Fruit fly (Drosophila melanogaster): ENCODE results near the gene Tengl3.

- TF ChIP-seq CG8478 (optimal IDR thresholded peaks at IDR 0.05) (no peak), CTCF (optimal IDR thresholded peaks at IDR 0.05) (no peak)
Measured at dm6 chr2L:2252241-2252640, 14.2 kb upstream of the Tengl3 start, which contains the start of gene CG17239.
